Worm (Caenorhabditis elegans) whole organism, late embryonic: ENCODE data around the gene dnj-10.

Experiments
- ama-1 ChIP-seq: fragments of 150-350 bp; optimal IDR thresholded peaks from 2 replicates; lab custom pipeline; 2014
- ceh-48 ChIP-seq: sonication (generic microtip); optimal IDR thresholded peaks from 2 replicates; lab custom pipeline; 2016; ENCODE audit warnings: missing genetic modification characterization, inconsistent platforms, missing compliant biosample characterization
- ceh-9 ChIP-seq: sonication (generic microtip); optimal IDR thresholded peaks from 2 replicates; lab custom pipeline; 2016; ENCODE audit warnings: mild to moderate bottlenecking, missing genetic modification characterization, inconsistent platforms, missing compliant biosample characterization
- dve-1 ChIP-seq: sonication (generic microtip); optimal IDR thresholded peaks from 2 replicates; lab custom pipeline; 2017; ENCODE audit warnings: antibody characterized with exemption, mild to moderate bottlenecking, missing genetic modification characterization, missing compliant biosample characterization
- fkh-10 ChIP-seq: fragments of 150-350 bp; optimal IDR thresholded peaks from 2 replicates; lab custom pipeline; 2014; ENCODE audit warnings: missing biosample characterization, missing genetic modification reagents, missing genetic modification characterization
- hlh-30 ChIP-seq: sonication (generic microtip); optimal IDR thresholded peaks from 2 replicates; lab custom pipeline; 2017; ENCODE audit warnings: antibody characterized with exemption, missing genetic modification characterization, missing compliant biosample characterization; ENCODE audit not compliant: insufficient read depth
- pros-1 ChIP-seq: fragments of 150-350 bp; optimal IDR thresholded peaks from 2 replicates; lab custom pipeline; 2014; ENCODE audit warnings: missing biosample characterization, missing genetic modification reagents, missing genetic modification characterization
- unc-3 ChIP-seq, 2 experiments: fragments of 200-800 bp in 1 of 2; sonication (Bioruptor generic) in 1 of 2; sonication (generic microtip) in 1 of 2; conservative IDR thresholded peaks in 1 of 2; optimal IDR thresholded peaks in 1 of 2; 2 replicates each; pipeline versions ENCODE4 v1.3.6 to Lab custom; 2016 to 2022; ENCODE audit warnings: missing compliant biosample characterization in 2 of 2, missing genetic modification characterization in 2 of 2, missing genetic modification reagents in 1 of 2

DNA sequence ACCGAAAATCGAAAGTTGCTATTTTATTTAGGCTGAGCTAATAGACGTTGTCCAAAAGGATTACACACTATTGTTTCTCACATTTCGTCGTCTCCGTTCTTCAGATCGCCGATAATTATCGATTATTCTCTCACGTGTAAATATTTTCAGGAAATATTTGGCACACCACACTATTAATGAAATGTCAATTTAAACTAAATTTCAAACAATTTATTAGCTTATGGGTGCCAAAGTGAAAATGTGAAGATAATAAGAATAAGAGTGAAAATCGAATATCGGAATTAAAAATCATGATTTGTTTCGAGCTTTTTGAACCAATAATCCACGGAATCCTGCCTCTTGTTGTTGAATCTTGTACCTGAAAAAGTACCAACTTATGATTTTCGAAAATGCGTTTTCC lies 14.4 kb upstream of the dnj-10 start, which contains the start of gene C06E1.11:
- TF ChIP-seq ceh-9 (tag; lab: Kevin White, UChicago) (no peak), unc-3 (GFP tag; conservative IDR thresholded peaks at IDR 0.05; lab: Robert Waterston, UW) (no peak), unc-3 (tag; optimal IDR thresholded peaks at IDR 0.05; lab: Kevin White, UChicago) (no peak), ceh-48 (no peak), fkh-10 (GFP tag; lab: Kevin White, UChicago) (no peak), pros-1 (tag; lab: Kevin White, UChicago) (no peak), dve-1 (tag; lab: Kevin White, UChicago) (no peak), hlh-30 (tag; lab: Kevin White, UChicago) (no peak), ama-1 (no peak)
